Fruit fly (Drosophila melanogaster) whole organism, embryonic: ENCODE data around the gene KdelR.

ENCODE experiments used
- Adf1 ChIP-seq: fragments of 200-800 bp; sonication (Bioruptor generic); IDR thresholded peaks from 2 replicates; pipeline ENCODE4 v1.3.6; 2022; ENCODE audit warnings: missing biosample characterization, missing genetic modification characterization
- Awh ChIP-seq: fragments of 200-800 bp; sonication (Bioruptor generic); IDR thresholded peaks from 2 replicates; pipeline ENCODE4, ENCODE4 v1.3.6; 2022; ENCODE audit warnings: missing biosample characterization, missing genetic modification characterization
- CG10274 ChIP-seq: fragments of 200-800 bp; sonication (Bioruptor generic); optimal IDR thresholded peaks from 3 replicates; lab custom pipeline; 2017; ENCODE audit warnings: missing biosample characterization, mild to moderate bottlenecking, missing genetic modification characterization
- CG10979 ChIP-seq: fragments of 200-800 bp; sonication (Bioruptor generic); optimal IDR thresholded peaks from 2 replicates; lab custom pipeline; 2018; ENCODE audit warnings: missing biosample characterization, mild to moderate bottlenecking, missing genetic modification characterization, moderate library complexity
- CG12391 ChIP-seq: fragments of 200-800 bp; sonication (Bioruptor generic); optimal IDR thresholded peaks from 3 replicates; lab custom pipeline; 2018; ENCODE audit warnings: missing biosample characterization, mild to moderate bottlenecking, missing genetic modification characterization, moderate library complexity
- CG13424 ChIP-seq: fragments of 200-800 bp; sonication (Bioruptor generic); optimal IDR thresholded peaks from 2 replicates; lab custom pipeline; 2019; ENCODE audit warnings: missing biosample characterization, mild to moderate bottlenecking, missing genetic modification characterization, moderate library complexity
- CG1647 ChIP-seq: fragments of 200-800 bp; sonication (Bioruptor generic); optimal IDR thresholded peaks from 3 replicates; lab custom pipeline; 2016; ENCODE audit warnings: missing biosample characterization, missing genetic modification characterization
- CG17612 ChIP-seq: fragments of 200-800 bp; sonication (Bioruptor generic); IDR thresholded peaks from 2 replicates; pipeline ENCODE4 v1.3.6; 2022; ENCODE audit warnings: missing biosample characterization, missing genetic modification characterization
- CG17802 ChIP-seq: fragments of 200-800 bp; sonication (Bioruptor generic); optimal IDR thresholded peaks from 2 replicates; lab custom pipeline; 2018; ENCODE audit warnings: missing biosample characterization, mild to moderate bottlenecking, missing genetic modification characterization, moderate library complexity
- CG18619 ChIP-seq: fragments of 200-800 bp; sonication (Bioruptor generic); optimal IDR thresholded peaks from 3 replicates; lab custom pipeline; 2017; ENCODE audit warnings: missing biosample characterization, mild to moderate bottlenecking, missing genetic modification characterization
- CG2678 ChIP-seq: fragments of 200-800 bp; sonication (Bioruptor generic); optimal IDR thresholded peaks from 3 replicates; lab custom pipeline; 2019; ENCODE audit warnings: missing biosample characterization, mild to moderate bottlenecking, missing genetic modification characterization, moderate library complexity
- CG3407 ChIP-seq: fragments of 200-800 bp; sonication (Bioruptor generic); optimal IDR thresholded peaks from 2 replicates; lab custom pipeline; 2018; ENCODE audit warnings: missing biosample characterization, mild to moderate bottlenecking, missing genetic modification characterization
- CG3995 ChIP-seq: fragments of 200-800 bp; sonication (Bioruptor generic); optimal IDR thresholded peaks from 3 replicates; lab custom pipeline; 2016; ENCODE audit warnings: missing biosample characterization, missing genetic modification characterization
- CG4328 ChIP-seq: fragments of 200-800 bp; sonication (Bioruptor generic); optimal IDR thresholded peaks from 3 replicates; lab custom pipeline; 2017; ENCODE audit warnings: missing biosample characterization, missing genetic modification reagents, missing genetic modification characterization
- CG43689 ChIP-seq: fragments of 200-800 bp; sonication (Bioruptor generic); IDR thresholded peaks from 2 replicates; pipeline ENCODE4 v1.3.6; 2022; ENCODE audit warnings: missing biosample characterization, missing genetic modification characterization
- CG4730 ChIP-seq: fragments of 200-800 bp; sonication (Bioruptor generic); IDR thresholded peaks from 2 replicates; pipeline ENCODE4 v1.3.6; 2022; ENCODE audit warnings: missing biosample characterization, missing genetic modification characterization
- CG7271 ChIP-seq: fragments of 200-800 bp; sonication (Bioruptor generic); optimal IDR thresholded peaks from 2 replicates; lab custom pipeline; 2018; ENCODE audit warnings: missing biosample characterization, mild to moderate bottlenecking, missing genetic modification characterization, moderate library complexity
- CG7786 ChIP-seq: fragments of 200-800 bp; sonication (Bioruptor generic); optimal IDR thresholded peaks from 2 replicates; lab custom pipeline; 2016; ENCODE audit warnings: missing biosample characterization, missing genetic modification characterization
- CG7928 ChIP-seq: fragments of 200-800 bp; sonication (Bioruptor generic); optimal IDR thresholded peaks from 2 replicates; lab custom pipeline; 2017; ENCODE audit warnings: missing biosample characterization, mild to moderate bottlenecking, missing genetic modification characterization
- CG8359 ChIP-seq: fragments of 200-800 bp; sonication (Bioruptor generic); optimal IDR thresholded peaks from 2 replicates; lab custom pipeline; 2017; ENCODE audit warnings: missing biosample characterization, mild to moderate bottlenecking, missing genetic modification characterization, borderline replicate concordance
- CG8924 ChIP-seq: fragments of 200-800 bp; optimal IDR thresholded peaks from 3 replicates; lab custom pipeline; 2019; ENCODE audit warnings: missing biosample characterization, mild to moderate bottlenecking, missing genetic modification characterization, moderate library complexity
- CG9609 ChIP-seq: fragments of 200-800 bp; sonication (Bioruptor generic); optimal IDR thresholded peaks from 3 replicates; lab custom pipeline; 2016; ENCODE audit warnings: missing biosample characterization, missing genetic modification characterization
- Drgx ChIP-seq: fragments of 200-800 bp; sonication (Bioruptor generic); IDR thresholded peaks from 2 replicates; pipeline ENCODE4 v1.3.6; 2022; ENCODE audit warnings: missing biosample characterization, missing genetic modification characterization
- Kr ChIP-seq: fragments of 200-800 bp; sonication (Bioruptor generic); optimal IDR thresholded peaks from 2 replicates; lab custom pipeline; 2017; ENCODE audit warnings: missing biosample characterization, mild to moderate bottlenecking, missing genetic modification characterization
- Lpt ChIP-seq: fragments of >200 bp; optimal IDR thresholded peaks from 2 replicates; lab custom pipeline; 2018; ENCODE audit warnings: missing biosample characterization, missing genetic modification characterization
- MBD-R2 ChIP-seq: fragments of 200-800 bp; sonication (Bioruptor generic); IDR thresholded peaks from 2 replicates; pipeline ENCODE4 v1.3.6; 2022; ENCODE audit warnings: missing biosample characterization, missing genetic modification characterization
- Meics ChIP-seq: fragments of 200-800 bp; sonication (Bioruptor generic); optimal IDR thresholded peaks from 2 replicates; lab custom pipeline; 2017; ENCODE audit warnings: missing biosample characterization, mild to moderate bottlenecking, missing genetic modification characterization
- PHDP ChIP-seq: fragments of 200-800 bp; sonication (Bioruptor generic); optimal IDR thresholded peaks from 3 replicates; lab custom pipeline; 2018; ENCODE audit warnings: missing biosample characterization, mild to moderate bottlenecking, missing genetic modification characterization, moderate library complexity
- Side ChIP-seq: fragments of 200-800 bp; sonication (Bioruptor generic); optimal IDR thresholded peaks from 2 replicates; lab custom pipeline; 2016; ENCODE audit warnings: missing biosample characterization, missing genetic modification characterization
- ac ChIP-seq: fragments of 200-800 bp; sonication (Bioruptor generic); optimal IDR thresholded peaks from 3 replicates; lab custom pipeline; 2017; ENCODE audit warnings: missing biosample characterization, mild to moderate bottlenecking, missing genetic modification characterization
- az2 ChIP-seq: fragments of 200-800 bp; sonication (Bioruptor generic); optimal IDR thresholded peaks from 3 replicates; lab custom pipeline; 2016; ENCODE audit warnings: missing biosample characterization, missing genetic modification characterization
- chm ChIP-seq: fragments of 200-800 bp; sonication (Bioruptor generic); IDR thresholded peaks from 2 replicates; pipeline ENCODE4 v1.3.6; 2022; ENCODE audit warnings: missing biosample characterization, missing genetic modification characterization
- crc ChIP-seq: fragments of 200-800 bp; sonication (Bioruptor generic); optimal IDR thresholded peaks from 2 replicates; lab custom pipeline; 2016; ENCODE audit warnings: missing biosample characterization, missing genetic modification characterization
- crp ChIP-seq, 2 experiments: fragments of 200-800 bp; sonication (Bioruptor generic); optimal IDR thresholded peaks; 2 replicates in 1 of 2; 3 replicates in 1 of 2; lab custom pipeline; 2017; ENCODE audit warnings: missing biosample characterization in 2 of 2, missing genetic modification characterization in 2 of 2, mild to moderate bottlenecking in 1 of 2, moderate library complexity in 1 of 2
- dmrt11E ChIP-seq: fragments of 200-800 bp; sonication (Bioruptor generic); optimal IDR thresholded peaks from 3 replicates; lab custom pipeline; 2018; ENCODE audit warnings: missing biosample characterization, mild to moderate bottlenecking, missing genetic modification characterization, moderate library complexity
- eve ChIP-seq, 2 experiments: fragments of >200 bp; optimal IDR thresholded peaks; 2 replicates each; lab custom pipeline; 2017; ENCODE audit warnings: missing biosample characterization in 2 of 2, missing genetic modification characterization in 2 of 2
- fd64A ChIP-seq: fragments of 200-800 bp; sonication (Bioruptor generic); optimal IDR thresholded peaks from 3 replicates; lab custom pipeline; 2018; ENCODE audit warnings: missing biosample characterization, mild to moderate bottlenecking, missing genetic modification characterization
- fu2 ChIP-seq: fragments of 200-800 bp; sonication (Bioruptor generic); optimal IDR thresholded peaks from 2 replicates; lab custom pipeline; 2016; ENCODE audit warnings: missing biosample characterization, missing genetic modification characterization
- gro ChIP-seq: fragments of 200-800 bp; sonication (Bioruptor generic); optimal IDR thresholded peaks from 2 replicates; lab custom pipeline; 2016; ENCODE audit warnings: missing biosample characterization, missing genetic modification characterization
- knrl ChIP-seq: fragments of 200-800 bp; sonication (Bioruptor generic); IDR thresholded peaks from 3 replicates; pipeline ENCODE4 v1.3.6; 2022; ENCODE audit warnings: missing biosample characterization, missing genetic modification characterization; ENCODE audit not compliant: partially characterized antibody
- maf-S ChIP-seq: fragments of 200-800 bp; sonication (Bioruptor generic); optimal IDR thresholded peaks from 2 replicates; lab custom pipeline; 2016; ENCODE audit warnings: missing biosample characterization, missing genetic modification characterization
- pfk ChIP-seq: fragments of 200-800 bp; sonication (Bioruptor generic); optimal IDR thresholded peaks from 2 replicates; lab custom pipeline; 2018; ENCODE audit warnings: missing biosample characterization, mild to moderate bottlenecking, missing genetic modification characterization, moderate library complexity
- sens-2 ChIP-seq: fragments of 200-800 bp; sonication (Bioruptor generic); IDR thresholded peaks from 2 replicates; pipeline ENCODE4 v1.3.6; 2022; ENCODE audit warnings: missing biosample characterization, missing genetic modification characterization
- sna ChIP-seq: fragments of 200-800 bp; sonication (Bioruptor generic); IDR thresholded peaks from 2 replicates; pipeline ENCODE4 v1.3.6; 2022; ENCODE audit warnings: missing biosample characterization, missing genetic modification characterization; ENCODE audit not compliant: partially characterized antibody
- so ChIP-seq: fragments of 200-800 bp; sonication (Bioruptor generic); IDR thresholded peaks from 3 replicates; pipeline ENCODE4 v1.3.6; 2022; ENCODE audit warnings: missing biosample characterization, missing genetic modification characterization
- tap ChIP-seq: fragments of 200-800 bp; optimal IDR thresholded peaks from 3 replicates; lab custom pipeline; 2019; ENCODE audit warnings: missing biosample characterization, mild to moderate bottlenecking, missing genetic modification characterization, moderate library complexity
- tx ChIP-seq: fragments of 200-800 bp; sonication (Bioruptor generic); optimal IDR thresholded peaks from 2 replicates; lab custom pipeline; 2016; ENCODE audit warnings: missing biosample characterization, missing genetic modification characterization
- unpg ChIP-seq: fragments of 200-800 bp; sonication (Bioruptor generic); optimal IDR thresholded peaks from 3 replicates; lab custom pipeline; 2018; ENCODE audit warnings: missing biosample characterization, mild to moderate bottlenecking, missing genetic modification characterization, moderate library complexity

KdelR gene

dm6 chr2L:10408122-10408576 is 18.5 kb upstream of the KdelR start, which contains the start of the genes Ip259 and RpS27A (continued):
- TF ChIP-seq CG9609 (GFP tag; lab: Kevin White, UChicago) (peak; percentile 62), so (GFP tag; lab: Robert Waterston, UW) (peak; percentile 53; the same call in 1 of the 3 replicates), sna (no peak), pfk (peak; percentile 96), CG3407 (GFP tag; lab: Kevin White, UChicago) (peak; percentile 70), Awh (GFP tag; lab: Robert Waterston, UW) (peak; percentile 75), tap (tag; lab: Kevin White, UChicago) (peak; percentile 66), az2 (GFP tag; lab: Kevin White, UChicago) (peak; percentile 55), Side (peak; percentile 75), Lpt (GFP tag; lab: Kevin White, UChicago) (no peak), Kr (GFP tag; lab: Kevin White, UChicago) (no peak), fd64A (GFP tag; lab: Kevin White, UChicago) (peak; percentile 66), dmrt11E (tag; lab: Kevin White, UChicago) (peak; percentile 71), sens-2 (peak; percentile 86), CG13424 (tag; lab: Kevin White, UChicago) (peak; percentile 45), knrl (GFP tag; lab: Robert Waterston, UW) (no peak; the same call in 2 of the 3 replicates), CG2678 (tag; lab: Kevin White, UChicago) (no peak), crc (GFP tag; lab: Kevin White, UChicago) (peak; percentile 56), eve (GFP tag; optimal IDR thresholded peaks at IDR 0.05; lab: Kevin White, UChicago) (peak in 1 of 2 experiments; percentile 77), tx (GFP tag; lab: Kevin White, UChicago) (no peak), CG8924 (tag; lab: Kevin White, UChicago) (peak; percentile 61), CG4730 (GFP tag; lab: Robert Waterston, UW) (peak; percentile 35; the same call in 1 of the 2 replicates), chm (GFP tag; lab: Robert Waterston, UW) (peak; percentile 86; the same call in 1 of the 2 replicates), CG1647 (GFP tag; lab: Kevin White, UChicago) (peak; percentile 64), CG7786 (GFP tag; lab: Kevin White, UChicago) (peak; percentile 60), CG10979 (tag; lab: Kevin White, UChicago) (peak; percentile 57), PHDP (peak; percentile 71), CG18619 (GFP tag; lab: Kevin White, UChicago) (peak; percentile 84), CG4328 (GFP tag; lab: Kevin White, UChicago) (peak; percentile 73), CG43689 (no peak), Drgx (0 out of 2 replicates have a peak, but pooled peaks have one; percentile 5)
- TF ChIP-seq, all 482 proteins: peak for 325

- TF ChIP-seq crp (GFP tag; optimal IDR thresholded peaks at IDR 0.05; lab: Kevin White, UChicago) (peak; percentile 30 to 84), CG10274 (GFP tag; lab: Kevin White, UChicago) (peak; percentile 1), Adf1 (GFP tag; lab: Robert Waterston, UW) (no peak), fu2 (no peak), fd64A (GFP tag; lab: Kevin White, UChicago) (no peak), CG17802 (tag; lab: Kevin White, UChicago) (peak; percentile 94), Meics (peak; percentile 80), MBD-R2 (GFP tag; lab: Robert Waterston, UW) (peak; percentile 72), CG17612 (GFP tag; lab: Robert Waterston, UW) (no peak), CG12391 (tag; lab: Kevin White, UChicago) (peak; percentile 84), Drgx (peak; percentile 37), CG7271 (tag; lab: Kevin White, UChicago) (no peak), gro (GFP tag; lab: Kevin White, UChicago) (no peak), ac (GFP tag; lab: Kevin White, UChicago) (peak; percentile 15), CG8359 (peak; percentile 14), CG3995 (peak; percentile 10), maf-S (GFP tag; lab: Kevin White, UChicago) (peak; percentile 56), CG7928 (GFP tag; lab: Kevin White, UChicago) (no peak), unpg (peak; percentile 48)
These were observed 13.2 kb upstream of the KdelR start, which contains the start of the genes CG5355 and Klp31E for dm6 chr2L:10413251-10414127. Gene CG5355, minus strand, starts transcription at chr2L:10413463. Gene Klp31E, plus strand, starts transcription at chr2L:10414017.
